Fruit fly (Drosophila melanogaster) whole organism, embryonic: ENCODE results near the gene Ptp10D.

ENCODE experiments used
- ATbp ChIP-seq: fragments of 200-800 bp; sonication (Bioruptor generic); optimal IDR thresholded peaks from 2 replicates; lab custom pipeline; 2017; ENCODE audit warnings: missing biosample characterization, mild to moderate bottlenecking, missing genetic modification characterization, missing genetic modification reagents
- Atf-2 ChIP-seq: fragments of 200-800 bp; sonication (Bioruptor generic); optimal IDR thresholded peaks from 2 replicates; lab custom pipeline; 2016; ENCODE audit warnings: missing biosample characterization, missing genetic modification characterization
- Awh ChIP-seq: fragments of 200-800 bp; sonication (Bioruptor generic); IDR thresholded peaks from 2 replicates; pipeline ENCODE4, ENCODE4 v1.3.6; 2022; ENCODE audit warnings: missing biosample characterization, missing genetic modification characterization
- CG10267 ChIP-seq: fragments of 200-800 bp; sonication (Bioruptor generic); optimal IDR thresholded peaks from 2 replicates; lab custom pipeline; 2018; ENCODE audit warnings: missing biosample characterization, mild to moderate bottlenecking, missing genetic modification characterization, moderate library complexity
- CG10654 ChIP-seq: fragments of 200-800 bp; sonication (Bioruptor generic); optimal IDR thresholded peaks from 2 replicates; lab custom pipeline; 2016; ENCODE audit warnings: missing biosample characterization, missing genetic modification characterization
- CG11085 ChIP-seq: fragments of 200-800 bp; sonication (Bioruptor generic); IDR thresholded peaks from 2 replicates; pipeline ENCODE4 v1.3.6; 2022; ENCODE audit warnings: missing biosample characterization, missing genetic modification characterization
- CG11093 ChIP-seq: fragments of 200-800 bp; sonication (Bioruptor generic); IDR thresholded peaks from 3 replicates; pipeline ENCODE4 v1.3.6; 2022; ENCODE audit warnings: missing biosample characterization, missing genetic modification characterization
- CG11504 ChIP-seq: fragments of 200-800 bp; sonication (Bioruptor generic); optimal IDR thresholded peaks from 3 replicates; lab custom pipeline; 2019; ENCODE audit warnings: missing biosample characterization, mild to moderate bottlenecking, missing genetic modification characterization, moderate library complexity
- CG12659 ChIP-seq: fragments of 200-800 bp; sonication (Bioruptor generic); optimal IDR thresholded peaks from 3 replicates; lab custom pipeline; 2017; ENCODE audit warnings: mild to moderate bottlenecking, missing biosample characterization, missing genetic modification reagents, missing genetic modification characterization
- CG12942 ChIP-seq: fragments of 200-800 bp; sonication (Bioruptor generic); optimal IDR thresholded peaks from 3 replicates; lab custom pipeline; 2016; ENCODE audit warnings: missing biosample characterization, missing genetic modification characterization
- CG15011 ChIP-seq: fragments of 200-800 bp; sonication (Bioruptor generic); optimal IDR thresholded peaks from 3 replicates; lab custom pipeline; 2018; ENCODE audit warnings: missing biosample characterization, mild to moderate bottlenecking, missing genetic modification characterization
- CG1602 ChIP-seq: fragments of 200-800 bp; sonication (Bioruptor generic); optimal IDR thresholded peaks from 3 replicates; lab custom pipeline; 2016; ENCODE audit warnings: missing biosample characterization, missing genetic modification characterization
- CG17186 ChIP-seq: fragments of 200-800 bp; sonication (Bioruptor generic); optimal IDR thresholded peaks from 3 replicates; lab custom pipeline; 2017; ENCODE audit warnings: missing biosample characterization, missing genetic modification reagents, missing genetic modification characterization
- CG17359 ChIP-seq: fragments of 200-800 bp; sonication (Bioruptor generic); optimal IDR thresholded peaks from 3 replicates; lab custom pipeline; 2018; ENCODE audit warnings: missing biosample characterization, mild to moderate bottlenecking, missing genetic modification characterization, moderate library complexity
- CG17612 ChIP-seq: fragments of 200-800 bp; sonication (Bioruptor generic); IDR thresholded peaks from 2 replicates; pipeline ENCODE4 v1.3.6; 2022; ENCODE audit warnings: missing biosample characterization, missing genetic modification characterization
- CG2875 ChIP-seq: fragments of 200-800 bp; sonication (Bioruptor generic); optimal IDR thresholded peaks from 2 replicates; lab custom pipeline; 2017; ENCODE audit warnings: missing biosample characterization, mild to moderate bottlenecking, missing genetic modification characterization, missing genetic modification reagents
- CG32767 ChIP-seq: fragments of 200-800 bp; sonication (Bioruptor generic); IDR thresholded peaks from 2 replicates; pipeline ENCODE4 v1.3.6; 2022; ENCODE audit warnings: missing biosample characterization, missing genetic modification characterization
- CG6683 ChIP-seq: fragments of 200-800 bp; sonication (Bioruptor generic); optimal IDR thresholded peaks from 2 replicates; lab custom pipeline; 2017; ENCODE audit warnings: missing biosample characterization, mild to moderate bottlenecking, missing genetic modification characterization, missing genetic modification reagents
- CG6813 ChIP-seq: fragments of 200-800 bp; sonication (Bioruptor generic); optimal IDR thresholded peaks from 2 replicates; lab custom pipeline; 2017; ENCODE audit warnings: missing biosample characterization, missing genetic modification characterization, mild to moderate bottlenecking, moderate library complexity, missing genetic modification reagents
- CG7745 ChIP-seq: fragments of 200-800 bp; sonication (Bioruptor generic); optimal IDR thresholded peaks from 2 replicates; lab custom pipeline; 2018; ENCODE audit warnings: missing biosample characterization, mild to moderate bottlenecking, missing genetic modification characterization, moderate library complexity
- CG7786 ChIP-seq: fragments of 200-800 bp; sonication (Bioruptor generic); optimal IDR thresholded peaks from 2 replicates; lab custom pipeline; 2016; ENCODE audit warnings: missing biosample characterization, missing genetic modification characterization
- CG8388 ChIP-seq: fragments of 200-800 bp; sonication (Bioruptor generic); optimal IDR thresholded peaks from 2 replicates; lab custom pipeline; 2019; ENCODE audit warnings: missing biosample characterization, mild to moderate bottlenecking, missing genetic modification characterization, moderate library complexity
- CG9215 ChIP-seq: fragments of 200-800 bp; sonication (Bioruptor generic); IDR thresholded peaks from 2 replicates; pipeline ENCODE4 v1.3.6; 2022; ENCODE audit warnings: missing biosample characterization, missing genetic modification characterization
- Dek ChIP-seq: fragments of 200-800 bp; sonication (Bioruptor generic); optimal IDR thresholded peaks from 3 replicates; lab custom pipeline; 2019; ENCODE audit warnings: missing biosample characterization, mild to moderate bottlenecking, missing genetic modification characterization, moderate library complexity
- Hey ChIP-seq: fragments of 200-800 bp; sonication (Bioruptor generic); optimal IDR thresholded peaks from 3 replicates; lab custom pipeline; 2018; ENCODE audit warnings: missing biosample characterization, mild to moderate bottlenecking, missing genetic modification characterization
- Mad ChIP-seq: fragments of 200-800 bp; sonication (Bioruptor generic); optimal IDR thresholded peaks from 2 replicates; lab custom pipeline; 2016; ENCODE audit warnings: missing biosample characterization, missing genetic modification characterization
- Ptx1 ChIP-seq: fragments of 200-800 bp; sonication (Bioruptor generic); IDR thresholded peaks from 2 replicates; pipeline ENCODE4 v1.3.6; 2022; ENCODE audit warnings: missing biosample characterization, missing genetic modification characterization
- ab ChIP-seq: fragments of 200-800 bp; sonication (Bioruptor generic); optimal IDR thresholded peaks from 2 replicates; lab custom pipeline; 2016; ENCODE audit warnings: missing biosample characterization, missing genetic modification characterization
- cas ChIP-seq: fragments of 200-800 bp; sonication (Bioruptor generic); IDR thresholded peaks from 2 replicates; pipeline ENCODE4 v1.3.6; 2022; ENCODE audit warnings: missing biosample characterization, missing genetic modification characterization
- chn ChIP-seq: fragments of 200-800 bp; sonication (Bioruptor generic); optimal IDR thresholded peaks from 2 replicates; lab custom pipeline; 2016; ENCODE audit warnings: missing biosample characterization, missing genetic modification characterization
- croc ChIP-seq: fragments of 200-800 bp; sonication (Bioruptor generic); conservative IDR thresholded peaks from 3 replicates; pipeline ENCODE4 v1.3.6; 2022; ENCODE audit warnings: missing biosample characterization, missing genetic modification characterization
- ems ChIP-seq: fragments of 200-800 bp; sonication (Bioruptor generic); optimal IDR thresholded peaks from 3 replicates; lab custom pipeline; 2016; ENCODE audit warnings: missing biosample characterization, missing genetic modification characterization
- ftz-f1 ChIP-seq: fragments of 200-800 bp; sonication (Bioruptor generic); optimal IDR thresholded peaks from 2 replicates; lab custom pipeline; 2016; ENCODE audit warnings: missing biosample characterization, missing genetic modification characterization
- gsb-n ChIP-seq: fragments of 200-800 bp; sonication (Bioruptor generic); optimal IDR thresholded peaks from 3 replicates; lab custom pipeline; 2018; ENCODE audit warnings: missing biosample characterization, mild to moderate bottlenecking, missing genetic modification characterization
- ind ChIP-seq: fragments of 200-800 bp; sonication (Bioruptor generic); optimal IDR thresholded peaks from 3 replicates; lab custom pipeline; 2016; ENCODE audit warnings: missing biosample characterization, missing genetic modification characterization
- klu ChIP-seq: fragments of 200-800 bp; sonication (Bioruptor generic); IDR thresholded peaks from 2 replicates; pipeline ENCODE4 v1.3.6; 2022; ENCODE audit warnings: missing biosample characterization, missing genetic modification characterization
- lov ChIP-seq, 2 experiments: fragments of 200-800 bp in 1 of 2; fragments of >200 bp in 1 of 2; sonication (Bioruptor generic) in 1 of 2; IDR thresholded peaks in 1 of 2; optimal IDR thresholded peaks in 1 of 2; 2 replicates in 1 of 2; 3 replicates in 1 of 2; pipeline versions ENCODE4 v1.3.6 to Lab custom; 2017 to 2022; ENCODE audit warnings: missing biosample characterization in 1 of 2, missing genetic modification characterization in 1 of 2
- mld ChIP-seq: fragments of 200-800 bp; sonication (Bioruptor generic); IDR thresholded peaks from 3 replicates; pipeline ENCODE4 v1.3.6; 2022; ENCODE audit warnings: missing biosample characterization, missing genetic modification characterization; ENCODE audit not compliant: partially characterized antibody
- nerfin-2 ChIP-seq: fragments of 200-800 bp; sonication (Bioruptor generic); IDR thresholded peaks from 2 replicates; pipeline ENCODE4 v1.3.6; 2022; ENCODE audit warnings: missing biosample characterization, missing genetic modification characterization; ENCODE audit not compliant: partially characterized antibody
- pan ChIP-seq, 4 experiments: fragments of >200 bp in 3 of 4; fragments of 200-800 bp in 1 of 4; sonication (Bioruptor generic) in 1 of 4; optimal IDR thresholded peaks in 3 of 4; IDR thresholded peaks in 1 of 4; 2 replicates each; pipeline versions ENCODE4 v1.3.6 to Lab custom; 2017 to 2022; ENCODE audit warnings: missing biosample characterization in 2 of 4, missing genetic modification characterization in 2 of 4, mixed read lengths in 1 of 4
- phol ChIP-seq: fragments of 200-800 bp; sonication (Bioruptor generic); optimal IDR thresholded peaks from 3 replicates; lab custom pipeline; 2018; ENCODE audit warnings: missing biosample characterization, mild to moderate bottlenecking, missing genetic modification characterization, moderate library complexity
- pzg ChIP-seq: fragments of 200-800 bp; sonication (Bioruptor generic); optimal IDR thresholded peaks from 3 replicates; lab custom pipeline; 2018; ENCODE audit warnings: missing biosample characterization, mild to moderate bottlenecking, missing genetic modification characterization, moderate library complexity
- repo ChIP-seq: fragments of 200-800 bp; sonication (Bioruptor generic); optimal IDR thresholded peaks from 2 replicates; lab custom pipeline; 2016; ENCODE audit warnings: missing biosample characterization, missing genetic modification characterization
- scrt ChIP-seq: fragments of 200-800 bp; sonication (Bioruptor generic); optimal IDR thresholded peaks from 2 replicates; lab custom pipeline; 2018; ENCODE audit warnings: missing biosample characterization, mild to moderate bottlenecking, missing genetic modification characterization, moderate library complexity
- sens-2 ChIP-seq: fragments of 200-800 bp; sonication (Bioruptor generic); IDR thresholded peaks from 2 replicates; pipeline ENCODE4 v1.3.6; 2022; ENCODE audit warnings: missing biosample characterization, missing genetic modification characterization
- slou ChIP-seq: fragments of 200-800 bp; sonication (Bioruptor generic); optimal IDR thresholded peaks from 3 replicates; lab custom pipeline; 2016; ENCODE audit warnings: missing biosample characterization, missing genetic modification characterization
- zfh2 ChIP-seq: fragments of 200-800 bp; sonication (Bioruptor generic); optimal IDR thresholded peaks from 2 replicates; lab custom pipeline; 2016; ENCODE audit warnings: missing biosample characterization, missing genetic modification characterization

Gene Ptp10D

DNA sequence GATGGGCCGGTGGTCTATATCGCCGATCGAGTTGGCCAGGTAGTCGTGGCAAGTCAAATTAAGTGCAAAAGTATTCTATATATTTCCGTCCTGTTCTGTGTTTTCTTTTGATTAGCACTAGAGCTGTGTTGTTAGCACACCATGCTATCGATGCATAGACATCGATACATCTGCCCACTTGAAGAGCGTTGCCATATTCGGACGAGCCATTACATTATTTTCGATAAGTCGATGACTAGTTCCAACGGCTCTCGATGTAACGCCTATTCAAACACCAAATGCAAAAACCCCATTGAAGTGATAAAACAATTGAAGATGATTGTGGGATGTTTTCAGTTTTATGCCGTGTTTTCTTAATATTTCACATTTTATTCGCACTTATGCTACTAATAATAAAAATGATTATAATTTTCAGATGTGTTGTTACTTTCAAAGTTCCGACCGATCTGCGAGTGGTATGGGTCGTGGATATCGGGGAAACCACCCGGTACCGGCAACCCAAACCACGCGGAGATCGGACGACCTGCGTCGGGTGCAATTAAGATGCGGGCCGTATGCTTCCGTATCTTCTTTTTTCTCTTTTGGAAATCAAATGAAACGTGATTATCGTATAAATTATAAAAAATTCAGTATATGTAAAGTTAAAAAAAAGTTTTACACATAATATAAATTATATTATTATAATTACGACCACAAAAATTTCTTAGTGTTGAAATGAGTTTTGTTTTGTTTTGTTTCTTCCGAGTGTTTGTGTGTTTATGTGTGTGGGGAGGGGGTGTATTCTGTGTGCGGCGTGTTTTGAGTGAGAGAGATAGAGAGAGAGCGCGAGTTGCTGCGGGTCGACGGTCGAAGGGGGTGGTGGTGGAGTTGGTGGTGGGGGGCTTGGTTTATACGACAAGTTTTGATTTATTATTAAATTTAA lies 88.2 kb downstream of the Ptp10D start, which contains the start of gene FucT6 (continued):
- TF ChIP-seq CG9215 (GFP tag; lab: Robert Waterston, UW) (no peak), CG12659 (GFP tag; lab: Kevin White, UChicago) (peak; percentile 51), CG17359 (no peak), scrt (GFP tag; lab: Kevin White, UChicago) (no peak), ind (no peak), ftz-f1 (GFP tag; lab: Kevin White, UChicago) (no peak), ems (GFP tag; lab: Kevin White, UChicago) (no peak), CG11093 (no peak), cas (GFP tag; lab: Robert Waterston, UW) (no peak), Ptx1 (GFP tag; lab: Robert Waterston, UW) (0 out of 2 replicates have a peak, but pooled peaks have one; percentile 14), CG2875 (GFP tag; lab: Kevin White, UChicago) (no peak), Dek (tag; lab: Kevin White, UChicago) (no peak), CG10267 (tag; lab: Kevin White, UChicago) (peak; percentile 62), croc (no peak), CG6683 (GFP tag; lab: Kevin White, UChicago) (peak; percentile 21), CG7745 (tag; lab: Kevin White, UChicago) (no peak), gsb-n (tag; lab: Kevin White, UChicago) (no peak), klu (no peak), mld (peak; percentile 82), CG11504 (tag; lab: Kevin White, UChicago) (no peak), pan (optimal IDR thresholded peaks at IDR 0.05; lab: Kevin White, UChicago) (no peak), pan (GFP tag; optimal IDR thresholded peaks at IDR 0.05 in 1 of 2, IDR thresholded peaks at IDR 0.05 in 1 of 2) (peak in 1 of 2 experiments; percentile 36), Awh (no peak), CG17186 (GFP tag; lab: Kevin White, UChicago) (peak; percentile 18), CG11085 (no peak), chn (GFP tag; lab: Kevin White, UChicago) (no peak), pzg (GFP tag; lab: Kevin White, UChicago) (peak; percentile 94), phol (tag; lab: Kevin White, UChicago) (peak; percentile 50), sens-2 (GFP tag; lab: Robert Waterston, UW) (no peak), CG15011 (GFP tag; lab: Kevin White, UChicago) (no peak), nerfin-2 (GFP tag; lab: Robert Waterston, UW) (peak; percentile 82), CG12942 (GFP tag; lab: Kevin White, UChicago) (no peak), Hey (tag; lab: Kevin White, UChicago) (no peak), ab (GFP tag; lab: Kevin White, UChicago) (no peak), zfh2 (GFP tag; lab: Kevin White, UChicago) (peak; percentile 8), slou (GFP tag; lab: Kevin White, UChicago) (no peak), repo (GFP tag; lab: Kevin White, UChicago) (no peak), CG6813 (GFP tag; lab: Kevin White, UChicago) (peak; percentile 30), CG8388 (GFP tag; lab: Kevin White, UChicago) (no peak), CG32767 (GFP tag; lab: Robert Waterston, UW) (no peak), Atf-2 (GFP tag; lab: Kevin White, UChicago) (no peak), CG7786 (GFP tag; lab: Kevin White, UChicago) (no peak), lov (optimal IDR thresholded peaks at IDR 0.05; lab: Kevin White, UChicago) (no peak), lov (GFP tag; IDR thresholded peaks at IDR 0.05; lab: Robert Waterston, UW) (no peak), CG10654 (GFP tag; lab: Kevin White, UChicago) (no peak), ATbp (GFP tag; lab: Kevin White, UChicago) (peak; percentile 33), CG17612 (GFP tag; lab: Robert Waterston, UW) (no peak), CG1602 (GFP tag; lab: Kevin White, UChicago) (no peak), Mad (GFP tag; lab: Kevin White, UChicago) (peak; percentile 0)
